Fruit fly (Drosophila melanogaster) whole organism, embryonic: ENCODE data around the gene pix.

ENCODE experiments used
- ATbp ChIP-seq: fragments of 200-800 bp; sonication (Bioruptor generic); optimal IDR thresholded peaks from 2 replicates; lab custom pipeline; 2017; ENCODE audit warnings: missing biosample characterization, mild to moderate bottlenecking, missing genetic modification characterization, missing genetic modification reagents
- Antp ChIP-seq: fragments of 200-800 bp; sonication (Bioruptor generic); optimal IDR thresholded peaks from 3 replicates; lab custom pipeline; 2016; ENCODE audit warnings: missing biosample characterization, missing genetic modification characterization
- Atf6 ChIP-seq: fragments of 200-800 bp; sonication (Bioruptor generic); IDR thresholded peaks from 2 replicates; pipeline ENCODE4 v1.3.6; 2022; ENCODE audit warnings: missing biosample characterization, missing genetic modification characterization
- B-H2 ChIP-seq: fragments of 200-800 bp; sonication (Bioruptor generic); optimal IDR thresholded peaks from 2 replicates; lab custom pipeline; 2018; ENCODE audit warnings: missing biosample characterization, mild to moderate bottlenecking, missing genetic modification characterization
- Bteb2 ChIP-seq: fragments of 200-800 bp; sonication (Bioruptor generic); optimal IDR thresholded peaks from 2 replicates; lab custom pipeline; 2016; ENCODE audit warnings: missing biosample characterization, missing genetic modification characterization
- CG10366 ChIP-seq: fragments of 200-800 bp; sonication (Bioruptor generic); IDR thresholded peaks from 2 replicates; pipeline ENCODE4 v1.3.6; 2022; ENCODE audit warnings: missing biosample characterization, missing genetic modification characterization
- CG10462 ChIP-seq: fragments of 200-800 bp; sonication (Bioruptor generic); optimal IDR thresholded peaks from 2 replicates; lab custom pipeline; 2016; ENCODE audit warnings: missing biosample characterization, missing genetic modification characterization
- CG11085 ChIP-seq: fragments of 200-800 bp; sonication (Bioruptor generic); IDR thresholded peaks from 2 replicates; pipeline ENCODE4 v1.3.6; 2022; ENCODE audit warnings: missing biosample characterization, missing genetic modification characterization
- CG12659 ChIP-seq: fragments of 200-800 bp; sonication (Bioruptor generic); optimal IDR thresholded peaks from 3 replicates; lab custom pipeline; 2017; ENCODE audit warnings: mild to moderate bottlenecking, missing biosample characterization, missing genetic modification reagents, missing genetic modification characterization
- CG13287 ChIP-seq: fragments of 200-800 bp; sonication (Bioruptor generic); IDR thresholded peaks from 2 replicates; pipeline ENCODE4 v1.3.6; 2022; ENCODE audit warnings: missing biosample characterization, missing genetic modification characterization; ENCODE audit not compliant: partially characterized antibody
- CG18599 ChIP-seq: fragments of 200-800 bp; sonication (Bioruptor generic); optimal IDR thresholded peaks from 3 replicates; lab custom pipeline; 2017; ENCODE audit warnings: missing biosample characterization, missing genetic modification characterization, mild to moderate bottlenecking, moderate library complexity, missing genetic modification reagents
- CG31224 ChIP-seq: fragments of 200-800 bp; sonication (Bioruptor generic); IDR thresholded peaks from 2 replicates; pipeline ENCODE4 v1.3.6; 2022; ENCODE audit warnings: missing biosample characterization, missing genetic modification characterization
- CG31441 ChIP-seq: fragments of 200-800 bp; sonication (Bioruptor generic); IDR thresholded peaks from 2 replicates; pipeline ENCODE4 v1.3.6; 2022; ENCODE audit warnings: missing biosample characterization, missing genetic modification characterization
- CG33557 ChIP-seq: fragments of 200-800 bp; sonication (Bioruptor generic); optimal IDR thresholded peaks from 2 replicates; lab custom pipeline; 2019; ENCODE audit warnings: missing biosample characterization, mild to moderate bottlenecking, missing genetic modification characterization, moderate library complexity
- CG3838 ChIP-seq: fragments of 200-800 bp; sonication (Bioruptor generic); optimal IDR thresholded peaks from 3 replicates; lab custom pipeline; 2016; ENCODE audit warnings: missing biosample characterization, missing genetic modification characterization
- CG4328 ChIP-seq: fragments of 200-800 bp; sonication (Bioruptor generic); optimal IDR thresholded peaks from 3 replicates; lab custom pipeline; 2017; ENCODE audit warnings: missing biosample characterization, missing genetic modification reagents, missing genetic modification characterization
- CG4820 ChIP-seq: fragments of 200-800 bp; sonication (Bioruptor generic); optimal IDR thresholded peaks from 3 replicates; lab custom pipeline; 2016; ENCODE audit warnings: missing biosample characterization, missing genetic modification characterization
- CG5180 ChIP-seq: fragments of 200-800 bp; sonication (Bioruptor generic); optimal IDR thresholded peaks from 3 replicates; lab custom pipeline; 2017; ENCODE audit warnings: missing biosample characterization, missing genetic modification characterization, mild to moderate bottlenecking, moderate library complexity, missing genetic modification reagents
- CG5953 ChIP-seq: fragments of 200-800 bp; sonication (Bioruptor generic); IDR thresholded peaks from 2 replicates; pipeline ENCODE4 v1.3.6; 2022; ENCODE audit warnings: missing biosample characterization, missing genetic modification characterization
- CG6272 ChIP-seq: fragments of 200-800 bp; sonication (Bioruptor generic); IDR thresholded peaks from 2 replicates; pipeline ENCODE4 v1.3.6; 2022; ENCODE audit warnings: missing biosample characterization, missing genetic modification characterization
- CG7357 ChIP-seq: fragments of 200-800 bp; sonication (Bioruptor generic); IDR thresholded peaks from 3 replicates; pipeline ENCODE4 v1.3.6; 2022; ENCODE audit warnings: missing biosample characterization, missing genetic modification characterization
- CG7556 ChIP-seq: fragments of 200-800 bp; sonication (Bioruptor generic); optimal IDR thresholded peaks from 2 replicates; lab custom pipeline; 2017; ENCODE audit warnings: missing biosample characterization, mild to moderate bottlenecking, missing genetic modification characterization
- CrebB ChIP-seq: fragments of 200-800 bp; sonication (Bioruptor generic); optimal IDR thresholded peaks from 3 replicates; lab custom pipeline; 2018; ENCODE audit warnings: missing biosample characterization, mild to moderate bottlenecking, missing genetic modification characterization
- Dll ChIP-seq: fragments of 200-800 bp; sonication (Bioruptor generic); IDR thresholded peaks from 4 replicates; pipeline ENCODE4 v1.3.6; 2022; ENCODE audit warnings: missing biosample characterization, missing genetic modification characterization; ENCODE audit not compliant: partially characterized antibody
- Dp ChIP-seq: fragments of 200-800 bp; sonication (Bioruptor generic); optimal IDR thresholded peaks from 2 replicates; lab custom pipeline; 2018; ENCODE audit warnings: missing biosample characterization, mild to moderate bottlenecking, missing genetic modification characterization, moderate library complexity
- E2f2 ChIP-seq: fragments of 200-800 bp; sonication (Bioruptor generic); IDR thresholded peaks from 2 replicates; pipeline ENCODE4 v1.3.6; 2022; ENCODE audit warnings: missing biosample characterization, missing genetic modification characterization
- Ets65A ChIP-seq: fragments of 200-800 bp; sonication (Bioruptor generic); peaks from one replicate; lab custom pipeline; 2016; ENCODE audit warnings: missing biosample characterization, missing genetic modification characterization
- GATAe ChIP-seq: fragments of 200-800 bp; sonication (Bioruptor generic); conservative IDR thresholded peaks from 2 replicates; pipeline ENCODE4 v1.3.6; 2022; ENCODE audit warnings: missing biosample characterization, missing genetic modification characterization
- HHEX ChIP-seq: fragments of 200-800 bp; sonication (Bioruptor generic); optimal IDR thresholded peaks from 3 replicates; lab custom pipeline; 2017; ENCODE audit warnings: missing biosample characterization, mild to moderate bottlenecking, missing genetic modification characterization, missing genetic modification reagents
- Hey ChIP-seq: fragments of 200-800 bp; sonication (Bioruptor generic); optimal IDR thresholded peaks from 3 replicates; lab custom pipeline; 2018; ENCODE audit warnings: missing biosample characterization, mild to moderate bottlenecking, missing genetic modification characterization
- MBD-R2 ChIP-seq: fragments of 200-800 bp; sonication (Bioruptor generic); IDR thresholded peaks from 2 replicates; pipeline ENCODE4 v1.3.6; 2022; ENCODE audit warnings: missing biosample characterization, missing genetic modification characterization
- Max ChIP-seq: fragments of 200-800 bp; sonication (Bioruptor generic); optimal IDR thresholded peaks from 2 replicates; lab custom pipeline; 2016; ENCODE audit warnings: missing biosample characterization, mild to moderate bottlenecking, missing genetic modification characterization
- NK7.1 ChIP-seq: fragments of 200-800 bp; sonication (Bioruptor generic); optimal IDR thresholded peaks from 3 replicates; lab custom pipeline; 2016; ENCODE audit warnings: missing biosample characterization, missing genetic modification characterization
- Sin3A ChIP-seq: fragments of >200 bp; optimal IDR thresholded peaks from 2 replicates; lab custom pipeline; 2018
- Xrp1 ChIP-seq: fragments of 200-800 bp; sonication (Bioruptor generic); IDR thresholded peaks from 2 replicates; pipeline ENCODE4 v1.3.6; 2022; ENCODE audit warnings: missing biosample characterization, missing genetic modification characterization
- az2 ChIP-seq: fragments of 200-800 bp; sonication (Bioruptor generic); optimal IDR thresholded peaks from 3 replicates; lab custom pipeline; 2016; ENCODE audit warnings: missing biosample characterization, missing genetic modification characterization
- br ChIP-seq: fragments of >200 bp; optimal IDR thresholded peaks from 2 replicates; lab custom pipeline; 2017
- bsh ChIP-seq, 2 experiments: fragments of 200-800 bp; sonication (Bioruptor generic); optimal IDR thresholded peaks; 2 replicates each; lab custom pipeline; 2017 to 2018; ENCODE audit warnings: mild to moderate bottlenecking in 2 of 2, missing biosample characterization in 2 of 2, missing genetic modification characterization in 2 of 2, moderate library complexity in 1 of 2
- cad ChIP-seq: fragments of >200 bp; optimal IDR thresholded peaks from 2 replicates; lab custom pipeline; 2017; ENCODE audit warnings: missing biosample characterization, missing genetic modification characterization
- crp ChIP-seq, 2 experiments: fragments of 200-800 bp; sonication (Bioruptor generic); optimal IDR thresholded peaks; 2 replicates in 1 of 2; 3 replicates in 1 of 2; lab custom pipeline; 2017; ENCODE audit warnings: missing biosample characterization in 2 of 2, missing genetic modification characterization in 2 of 2, mild to moderate bottlenecking in 1 of 2, moderate library complexity in 1 of 2
- dan ChIP-seq: fragments of 200-800 bp; sonication (Bioruptor generic); IDR thresholded peaks from 2 replicates; pipeline ENCODE4 v1.3.6; 2022; ENCODE audit warnings: missing biosample characterization, missing genetic modification characterization
- dimm ChIP-seq: fragments of 200-800 bp; sonication (Bioruptor generic); IDR thresholded peaks from 2 replicates; pipeline ENCODE4 v1.3.6; 2022; ENCODE audit warnings: missing biosample characterization, missing genetic modification characterization
- en ChIP-seq: fragments of 200-800 bp; sonication (Bioruptor generic); optimal IDR thresholded peaks from 2 replicates; lab custom pipeline; 2016; ENCODE audit warnings: missing biosample characterization, missing genetic modification characterization
- fd3F ChIP-seq: fragments of 200-800 bp; sonication (Bioruptor generic); optimal IDR thresholded peaks from 2 replicates; lab custom pipeline; 2018; ENCODE audit warnings: missing biosample characterization, mild to moderate bottlenecking, missing genetic modification characterization, moderate library complexity
- hth ChIP-seq: fragments of >200 bp; optimal IDR thresholded peaks from 2 replicates; lab custom pipeline; 2017; ENCODE audit warnings: inconsistent platforms
- kay ChIP-seq: fragments of 200-800 bp; sonication (Bioruptor generic); optimal IDR thresholded peaks from 2 replicates; lab custom pipeline; 2016; ENCODE audit warnings: missing biosample characterization, missing genetic modification characterization
- maf-S ChIP-seq: fragments of 200-800 bp; sonication (Bioruptor generic); optimal IDR thresholded peaks from 2 replicates; lab custom pipeline; 2016; ENCODE audit warnings: missing biosample characterization, missing genetic modification characterization
- pzg ChIP-seq: fragments of 200-800 bp; sonication (Bioruptor generic); optimal IDR thresholded peaks from 3 replicates; lab custom pipeline; 2018; ENCODE audit warnings: missing biosample characterization, mild to moderate bottlenecking, missing genetic modification characterization, moderate library complexity
- salm ChIP-seq: fragments of 200-800 bp; sonication (Bioruptor generic); optimal IDR thresholded peaks from 2 replicates; lab custom pipeline; 2018; ENCODE audit warnings: missing biosample characterization, mild to moderate bottlenecking, missing genetic modification characterization
- seq ChIP-seq: fragments of 200-800 bp; sonication (Bioruptor generic); IDR thresholded peaks from 2 replicates; pipeline ENCODE4 v1.3.6; 2022; ENCODE audit warnings: missing biosample characterization, missing genetic modification characterization
- tna ChIP-seq: fragments of 200-800 bp; sonication (Bioruptor generic); IDR thresholded peaks from 2 replicates; pipeline ENCODE4 v1.3.6; 2022; ENCODE audit warnings: missing biosample characterization, missing genetic modification characterization; ENCODE audit not compliant: partially characterized antibody
- trem ChIP-seq: fragments of 200-800 bp; optimal IDR thresholded peaks from 3 replicates; lab custom pipeline; 2019; ENCODE audit warnings: missing biosample characterization, mild to moderate bottlenecking, missing genetic modification characterization, moderate library complexity
- usp ChIP-seq: fragments of >200 bp; optimal IDR thresholded peaks from 2 replicates; lab custom pipeline; 2017; ENCODE audit warnings: missing biosample characterization, missing genetic modification characterization

pix gene

dm6 chr3L:8964458-8964857 lies 10.1 kb downstream of the pix start, which contains the start of gene ValRS-m (continued):
- TF ChIP-seq Xrp1 (GFP tag; lab: Robert Waterston, UW) = no peak
- TF ChIP-seq CG4328 (GFP tag; lab: Kevin White, UChicago) = no peak
- peak; percentile 6 for TF ChIP-seq pzg (GFP tag; lab: Kevin White, UChicago)
- TF ChIP-seq hth (lab: Kevin White, UChicago) = no peak
- no peak for TF ChIP-seq HHEX (GFP tag; lab: Kevin White, UChicago)
- no peak for TF ChIP-seq Antp
- no peak for TF ChIP-seq seq
- no peak for TF ChIP-seq salm (tag; lab: Kevin White, UChicago)
- no peak for TF ChIP-seq br
- no peak for TF ChIP-seq Atf6
- peak; percentile 41 for TF ChIP-seq CG13287
- no peak for TF ChIP-seq CG31224 (GFP tag; lab: Robert Waterston, UW)
- TF ChIP-seq en (GFP tag; lab: Kevin White, UChicago) = no peak
- TF ChIP-seq usp (GFP tag; lab: Kevin White, UChicago) = no peak
- TF ChIP-seq Max = no peak
- no peak for TF ChIP-seq NK7.1 (GFP tag; lab: Kevin White, UChicago)
- TF ChIP-seq CG10366 (GFP tag; lab: Robert Waterston, UW) = no peak
- no peak for TF ChIP-seq Ets65A (GFP tag; lab: Kevin White, UChicago)
- TF ChIP-seq tna (GFP tag; lab: Robert Waterston, UW) = no peak
- TF ChIP-seq CG7357 (GFP tag; lab: Robert Waterston, UW) = no peak
- TF ChIP-seq CG3838 = no peak
- no peak for TF ChIP-seq GATAe
- TF ChIP-seq CG31441 (GFP tag; lab: Robert Waterston, UW) = no peak
- no peak for TF ChIP-seq ATbp (GFP tag; lab: Kevin White, UChicago)
- TF ChIP-seq dan (GFP tag; lab: Robert Waterston, UW) = no peak
- no peak for TF ChIP-seq fd3F (GFP tag; lab: Kevin White, UChicago)
- TF ChIP-seq cad (GFP tag; lab: Kevin White, UChicago) = no peak
- no peak for TF ChIP-seq dimm (GFP tag; lab: Robert Waterston, UW)
- TF ChIP-seq CG10462 (GFP tag; lab: Kevin White, UChicago) = no peak
- TF ChIP-seq MBD-R2 (GFP tag; lab: Robert Waterston, UW) = peak; percentile 42
- TF ChIP-seq Dp (GFP tag; lab: Kevin White, UChicago) = peak; percentile 79
- TF ChIP-seq CG11085 (GFP tag; lab: Robert Waterston, UW) = no peak
- TF ChIP-seq az2 (GFP tag; lab: Kevin White, UChicago) = no peak
- TF ChIP-seq trem = peak; percentile 36
- no peak for TF ChIP-seq maf-S (GFP tag; lab: Kevin White, UChicago)
- no peak for TF ChIP-seq CG18599 (GFP tag; lab: Kevin White, UChicago)
- no peak for TF ChIP-seq B-H2 (GFP tag; lab: Kevin White, UChicago)
- no peak for TF ChIP-seq Bteb2 (GFP tag; lab: Kevin White, UChicago)
- 0 out of 4 replicates have a peak, but pooled peaks have one; percentile 40 for TF ChIP-seq Dll
- TF ChIP-seq crp (GFP tag; optimal IDR thresholded peaks at IDR 0.05; lab: Kevin White, UChicago) = peak in 1 of 2 experiments; percentile 80
- peak; percentile 86 for TF ChIP-seq E2f2
- no peak for TF ChIP-seq CG12659 (GFP tag; lab: Kevin White, UChicago)
- no peak for TF ChIP-seq CrebB
- no peak for TF ChIP-seq CG33557 (GFP tag; lab: Kevin White, UChicago)
- no peak for TF ChIP-seq CG4820 (GFP tag; lab: Kevin White, UChicago)
- no peak for TF ChIP-seq CG7556 (GFP tag; lab: Kevin White, UChicago)
- TF ChIP-seq CG5180 (GFP tag; lab: Kevin White, UChicago) = no peak
- no peak for TF ChIP-seq CG5953 (GFP tag; lab: Robert Waterston, UW)
- TF ChIP-seq Hey = no peak
- TF ChIP-seq CG6272 = no peak
- TF ChIP-seq kay (GFP tag; lab: Kevin White, UChicago) = no peak
- no peak for TF ChIP-seq bsh (GFP tag; optimal IDR thresholded peaks at IDR 0.05; lab: Kevin White, UChicago)
- TF ChIP-seq Sin3A = no peak
